Worm (Caenorhabditis elegans): Measurements from ENCODE around the gene ceh-79.

ce11 chrV:13264245-13264644 is 37.4 kb upstream of the ceh-79 start, which contains the start of gene zip-5:
- no peak for TF ChIP-seq pqm-1 (tag; optimal IDR thresholded peaks at IDR 0.05)
- TF ChIP-seq snpc-4 (tag; optimal IDR thresholded peaks at IDR 0.05), result no peak
- no peak for TF ChIP-seq nhr-28 (tag; optimal IDR thresholded peaks at IDR 0.05)
- no peak for TF ChIP-seq mdl-1 (tag; optimal IDR thresholded peaks at IDR 0.05)
- TF ChIP-seq unc-130 (tag; optimal IDR thresholded peaks at IDR 0.05), result no peak
- TF ChIP-seq pag-3 (tag; optimal IDR thresholded peaks at IDR 0.05; ENCODE audit: borderline replicate concordance, insufficient read depth), result no peak
- no peak for TF ChIP-seq ztf-4 (tag; optimal IDR thresholded peaks at IDR 0.05)
- no peak for TF ChIP-seq C04F5.9 (tag; optimal IDR thresholded peaks at IDR 0.05)
- no peak for TF ChIP-seq zag-1 (tag; optimal IDR thresholded peaks at IDR 0.05)

Data from whole organism, L1 larva.